Worm (Caenorhabditis elegans) whole organism, young adult: Measurements from ENCODE around the gene btb-7.

ENCODE experiments used
- F10E7.11 ChIP-seq: sonication (generic microtip); optimal IDR thresholded peaks from 2 replicates; lab custom pipeline; 2017; ENCODE audit warnings: mild to moderate bottlenecking, missing genetic modification characterization, moderate library complexity, missing compliant biosample characterization
- F57A8.1 ChIP-seq: fragments of 200-800 bp; sonication (Bioruptor generic); optimal IDR thresholded peaks from 2 replicates; lab custom pipeline; 2018; ENCODE audit warnings: mild to moderate bottlenecking, missing genetic modification characterization, moderate library complexity, missing compliant biosample characterization
- F57C9.4 ChIP-seq: sonication (generic microtip); optimal IDR thresholded peaks from 2 replicates; lab custom pipeline; 2017; ENCODE audit warnings: mild to moderate bottlenecking, missing genetic modification characterization, missing compliant biosample characterization
- K11D2.4 ChIP-seq: fragments of 200-800 bp; sonication (Bioruptor generic); IDR thresholded peaks from 2 replicates; pipeline ENCODE4 v1.3.6; 2022; ENCODE audit warnings: missing genetic modification reagents, missing genetic modification characterization, missing compliant biosample characterization
- T26A5.8 ChIP-seq: sonication (generic microtip); optimal IDR thresholded peaks from 2 replicates; lab custom pipeline; 2016; ENCODE audit warnings: missing genetic modification characterization, missing compliant biosample characterization
- Y53G8AR.9 ChIP-seq: fragments of 200-800 bp; sonication (Bioruptor generic); conservative IDR thresholded peaks from 2 replicates; pipeline ENCODE4 v1.3.6; 2022; ENCODE audit warnings: missing genetic modification reagents, missing genetic modification characterization, missing compliant biosample characterization
- Y56A3A.18 ChIP-seq: fragments of 200-800 bp; sonication (Bioruptor generic); IDR thresholded peaks from 2 replicates; pipeline ENCODE4 v1.3.6; 2022; ENCODE audit warnings: missing genetic modification reagents, missing genetic modification characterization, missing compliant biosample characterization
- Y95B8A.8 ChIP-seq: fragments of 200-800 bp; sonication (Bioruptor generic); IDR thresholded peaks from 2 replicates; pipeline ENCODE4 v1.3.6; 2022; ENCODE audit warnings: missing genetic modification reagents, missing genetic modification characterization, missing compliant biosample characterization
- ZK185.1 ChIP-seq: sonication (generic microtip); optimal IDR thresholded peaks from 2 replicates; lab custom pipeline; 2016; ENCODE audit warnings: mild to moderate bottlenecking, missing genetic modification characterization, missing compliant biosample characterization; ENCODE audit not compliant: poor library complexity, severe bottlenecking
- aptf-3 ChIP-seq: fragments of 200-800 bp; sonication (Bioruptor generic); IDR thresholded peaks from 2 replicates; pipeline ENCODE4 v1.3.6; 2022; ENCODE audit warnings: missing genetic modification characterization, missing compliant biosample characterization
- ccch-3 ChIP-seq: fragments of 200-800 bp; sonication (Bioruptor generic); optimal IDR thresholded peaks from 2 replicates; lab custom pipeline; 2018; ENCODE audit warnings: mild to moderate bottlenecking, missing genetic modification characterization, missing compliant biosample characterization
- cebp-2 ChIP-seq: fragments of 200-800 bp; sonication (Bioruptor generic); IDR thresholded peaks from 2 replicates; pipeline ENCODE4 v1.3.6; 2022; ENCODE audit warnings: missing genetic modification characterization, missing compliant biosample characterization
- ceh-91 ChIP-seq: fragments of 200-800 bp; sonication (Bioruptor generic); IDR thresholded peaks from 2 replicates; pipeline ENCODE4 v1.3.6; 2022; ENCODE audit warnings: missing genetic modification reagents, missing genetic modification characterization, missing compliant biosample characterization
- dox-1 ChIP-seq: fragments of 200-800 bp; sonication (Bioruptor generic); IDR thresholded peaks from 2 replicates; pipeline ENCODE4 v1.3.6; 2022; ENCODE audit warnings: missing genetic modification reagents, missing genetic modification characterization, missing compliant biosample characterization
- egl-44 ChIP-seq: fragments of 200-800 bp; sonication (Bioruptor generic); IDR thresholded peaks from 2 replicates; pipeline ENCODE4 v1.3.6; 2022; ENCODE audit warnings: missing genetic modification reagents, missing genetic modification characterization, missing compliant biosample characterization
- hlh-26 ChIP-seq: fragments of 200-800 bp; sonication (Bioruptor generic); conservative IDR thresholded peaks from 2 replicates; pipeline ENCODE4 v1.3.6; 2022; ENCODE audit warnings: missing genetic modification reagents, missing genetic modification characterization, missing compliant biosample characterization
- hmg-20 ChIP-seq: fragments of 200-800 bp; sonication (Bioruptor generic); IDR thresholded peaks from 2 replicates; pipeline ENCODE4 v1.3.6; 2022; ENCODE audit warnings: missing genetic modification reagents, missing genetic modification characterization, missing compliant biosample characterization
- lag-1 ChIP-seq: fragments of 200-800 bp; sonication (Bioruptor generic); IDR thresholded peaks from 2 replicates; pipeline ENCODE4 v1.3.6; 2022; ENCODE audit warnings: missing genetic modification reagents, missing genetic modification characterization, missing compliant biosample characterization
- let-526 ChIP-seq: fragments of 200-800 bp; sonication (Bioruptor generic); IDR thresholded peaks from 2 replicates; pipeline ENCODE4 v1.3.6; 2022; ENCODE audit warnings: missing genetic modification reagents, missing genetic modification characterization, missing compliant biosample characterization
- let-607 ChIP-seq, 2 experiments: fragments of 200-800 bp in 1 of 2; sonication (Bioruptor generic) in 1 of 2; sonication (generic microtip) in 1 of 2; optimal IDR thresholded peaks; 2 replicates each; lab custom pipeline; 2016 to 2018; ENCODE audit warnings: mild to moderate bottlenecking in 2 of 2, missing compliant biosample characterization in 2 of 2, missing genetic modification characterization in 2 of 2, moderate library complexity in 2 of 2, missing genotype in 1 of 2
- lin-26 ChIP-seq: fragments of 200-800 bp; sonication (Bioruptor generic); IDR thresholded peaks from 2 replicates; pipeline ENCODE4 v1.3.6; 2022; ENCODE audit warnings: missing genetic modification reagents, missing genetic modification characterization, missing compliant biosample characterization
- lin-35 ChIP-seq, 3 experiments: fragments of 150-350 bp in 2 of 3; sonication (generic microtip) in 1 of 3; optimal IDR thresholded peaks; 2 replicates each; lab custom pipeline; 2014 to 2018; ENCODE audit warnings: missing biosample characterization in 3 of 3, missing genetic modification characterization in 3 of 3, missing genetic modification reagents in 3 of 3
- lin-40 ChIP-seq: sonication (generic microtip); optimal IDR thresholded peaks from 2 replicates; lab custom pipeline; 2016; ENCODE audit warnings: missing genetic modification characterization, mild to moderate bottlenecking, missing compliant biosample characterization, missing genotype, missing genetic modification reagents
- madf-10 ChIP-seq: sonication (generic microtip); optimal IDR thresholded peaks from 2 replicates; lab custom pipeline; 2016; ENCODE audit warnings: mild to moderate bottlenecking, missing genetic modification characterization, missing compliant biosample characterization
- madf-6 ChIP-seq: fragments of 200-800 bp; sonication (Bioruptor generic); IDR thresholded peaks from 2 replicates; pipeline ENCODE4 v1.3.6; 2022; ENCODE audit warnings: missing genetic modification reagents, missing genetic modification characterization, missing compliant biosample characterization
- madf-8 ChIP-seq: fragments of 200-800 bp; sonication (Bioruptor generic); conservative IDR thresholded peaks from 2 replicates; pipeline ENCODE4 v1.3.6; 2022; ENCODE audit warnings: missing genetic modification reagents, missing genetic modification characterization, missing compliant biosample characterization
- mel-28 ChIP-seq: sonication (generic microtip); optimal IDR thresholded peaks from 2 replicates; lab custom pipeline; 2016; ENCODE audit warnings: borderline replicate concordance, mild to moderate bottlenecking, missing genetic modification characterization, missing compliant biosample characterization
- mxl-1 ChIP-seq: sonication (generic microtip); optimal IDR thresholded peaks from 2 replicates; lab custom pipeline; 2016; ENCODE audit warnings: missing genetic modification characterization, missing compliant biosample characterization
- nhr-179 ChIP-seq: sonication (generic microtip); optimal IDR thresholded peaks from 2 replicates; lab custom pipeline; 2016; ENCODE audit warnings: mild to moderate bottlenecking, missing genetic modification characterization, missing compliant biosample characterization
- nhr-80 ChIP-seq: sonication (generic microtip); optimal IDR thresholded peaks from 2 replicates; lab custom pipeline; 2016; ENCODE audit warnings: missing genetic modification characterization, missing compliant biosample characterization
- sea-2 ChIP-seq: fragments of 200-800 bp; sonication (Bioruptor generic); IDR thresholded peaks from 2 replicates; pipeline ENCODE4 v1.3.6; 2022; ENCODE audit warnings: missing genetic modification characterization, missing compliant biosample characterization
- snpc-1.1 ChIP-seq: sonication (generic microtip); optimal IDR thresholded peaks from 2 replicates; lab custom pipeline; 2017; ENCODE audit warnings: missing genetic modification characterization, mild to moderate bottlenecking, missing compliant biosample characterization, antibody characterized with exemption, moderate library complexity, missing genotype, missing genetic modification reagents; ENCODE audit not compliant: insufficient read depth
- snpc-1.3 ChIP-seq: sonication (generic microtip); optimal IDR thresholded peaks from 2 replicates; lab custom pipeline; 2017; ENCODE audit warnings: missing genetic modification characterization, mild to moderate bottlenecking, missing compliant biosample characterization, antibody characterized with exemption, moderate library complexity, missing genotype, missing genetic modification reagents; ENCODE audit not compliant: insufficient read depth
- somi-1 ChIP-seq: fragments of 200-800 bp; sonication (Bioruptor generic); optimal IDR thresholded peaks from 2 replicates; lab custom pipeline; 2018; ENCODE audit warnings: mild to moderate bottlenecking, missing genetic modification characterization, missing compliant biosample characterization
- sptf-2 ChIP-seq: fragments of 200-800 bp; sonication (Bioruptor generic); optimal IDR thresholded peaks from 2 replicates; lab custom pipeline; 2018; ENCODE audit warnings: mild to moderate bottlenecking, missing genetic modification characterization, missing compliant biosample characterization
- xnd-1 ChIP-seq: sonication (generic microtip); optimal IDR thresholded peaks from 2 replicates; lab custom pipeline; 2016; ENCODE audit warnings: missing genotype, missing genetic modification reagents, missing genetic modification characterization, missing compliant biosample characterization
- zfh-2 ChIP-seq: fragments of 200-800 bp; sonication (Bioruptor generic); conservative IDR thresholded peaks from 2 replicates; pipeline ENCODE4 v1.3.6; 2022; ENCODE audit warnings: missing genetic modification reagents, missing genetic modification characterization, missing compliant biosample characterization
- ztf-18 ChIP-seq: sonication (generic microtip); optimal IDR thresholded peaks from 2 replicates; lab custom pipeline; 2016; ENCODE audit warnings: missing genotype, mild to moderate bottlenecking, missing genetic modification characterization, missing compliant biosample characterization

The btb-7 gene

ce11 chrII:1663516-1663915 is 49.5 kb upstream of the btb-7 start, which contains the start of gene duxl-1 (continued):
- TF ChIP-seq let-526 (GFP tag; lab: Robert Waterston, UW) (no peak), let-607 (tag; optimal IDR thresholded peaks at IDR 0.05; lab: Kevin White, UChicago) (peak in 1 of 2 experiments; percentile 3), F10E7.11 (tag; lab: Kevin White, UChicago) (no peak), ccch-3 (GFP tag; lab: Kevin White, UChicago) (no peak), somi-1 (GFP tag; lab: Kevin White, UChicago) (no peak)

- no peak for TF ChIP-seq nhr-179
- TF ChIP-seq lin-26 = no peak
- TF ChIP-seq sea-2 (GFP tag; lab: Robert Waterston, UW) = no peak
- no peak for TF ChIP-seq hmg-20 (GFP tag; lab: Robert Waterston, UW)
- no peak for TF ChIP-seq Y56A3A.18 (GFP tag; lab: Robert Waterston, UW)
- no peak for TF ChIP-seq lin-35 (GFP tag; optimal IDR thresholded peaks at IDR 0.05; lab: Kevin White, UChicago)
- no peak for TF ChIP-seq snpc-1.1
- no peak for TF ChIP-seq hlh-26 (GFP tag; lab: Robert Waterston, UW)
- TF ChIP-seq aptf-3 (GFP tag; lab: Robert Waterston, UW) = no peak
- no peak for TF ChIP-seq madf-8 (GFP tag; lab: Robert Waterston, UW)
Measured at ce11 chrII:1666025-1666424, 47.0 kb upstream of the btb-7 start, which contains the start of gene srlf-29. Gene srlf-29, plus strand, starts transcription at chrII:1666325.

ce11 chrII:1668913-1669312 is 44.1 kb upstream of the btb-7 start, which contains the start of gene srw-97:
Gene srw-97, minus strand, starts transcription at chrII:1669013.
- TF ChIP-seq zfh-2 (GFP tag; lab: Robert Waterston, UW) (no peak), snpc-1.3 (tag; lab: Kevin White, UChicago) (no peak), xnd-1 (no peak), mxl-1 (tag; lab: Kevin White, UChicago) (no peak), ztf-18 (no peak), F57A8.1 (no peak), ZK185.1 (no peak), egl-44 (no peak), madf-10 (tag; lab: Kevin White, UChicago) (no peak), Y53G8AR.9 (GFP tag; lab: Robert Waterston, UW) (no peak), sptf-2 (GFP tag; lab: Kevin White, UChicago) (no peak), Y95B8A.8 (GFP tag; lab: Robert Waterston, UW) (no peak), mel-28 (tag; lab: Kevin White, UChicago) (no peak), lin-40 (tag; lab: Kevin White, UChicago) (no peak), lag-1 (GFP tag; lab: Robert Waterston, UW) (no peak)

ce11 chrII:1670260-1670879 is 42.7 kb upstream of the btb-7 start, which contains the start of gene nhx-6:
Gene nhx-6, plus strand, starts transcription at chrII:1670829.
- TF ChIP-seq cebp-2 = no peak
- TF ChIP-seq dox-1 = 0 out of 2 replicates have a peak, but pooled peaks have one; percentile 17
- TF ChIP-seq ceh-91 (GFP tag; lab: Robert Waterston, UW) = no peak
- TF ChIP-seq K11D2.4 (GFP tag; lab: Robert Waterston, UW) = no peak
- TF ChIP-seq F57C9.4 (tag; lab: Kevin White, UChicago) = no peak
- TF ChIP-seq madf-6 (GFP tag; lab: Robert Waterston, UW) = no peak
- no peak for TF ChIP-seq T26A5.8 (tag; lab: Kevin White, UChicago)
- TF ChIP-seq madf-8 (GFP tag; lab: Robert Waterston, UW) = no peak
- no peak for TF ChIP-seq ZK185.1
- peak; percentile 47 for TF ChIP-seq nhr-80 (tag; lab: Kevin White, UChicago)
- TF ChIP-seq, all 124 proteins: peak for 2
